Fruit fly (Drosophila melanogaster) whole organism, embryonic: ENCODE results near the gene CG13314.

Experiments
- Atf6 ChIP-seq: fragments of 200-800 bp; sonication (Bioruptor generic); IDR thresholded peaks from 2 replicates; pipeline ENCODE4 v1.3.6; 2022; ENCODE audit warnings: missing biosample characterization, missing genetic modification characterization
- BEAF-32 ChIP-seq: fragments of 200-800 bp; sonication (Bioruptor generic); optimal IDR thresholded peaks from 3 replicates; lab custom pipeline; 2017; ENCODE audit warnings: missing biosample characterization, missing genetic modification characterization, mild to moderate bottlenecking, moderate library complexity, missing genetic modification reagents
- CG10267 ChIP-seq: fragments of 200-800 bp; sonication (Bioruptor generic); optimal IDR thresholded peaks from 2 replicates; lab custom pipeline; 2018; ENCODE audit warnings: missing biosample characterization, mild to moderate bottlenecking, missing genetic modification characterization, moderate library complexity
- CG11695 ChIP-seq: fragments of 200-800 bp; sonication (Bioruptor generic); IDR thresholded peaks from 3 replicates; pipeline ENCODE4 v1.3.6; 2022; ENCODE audit warnings: missing biosample characterization, missing genetic modification characterization
- CG1233 ChIP-seq: fragments of 200-800 bp; sonication (Bioruptor generic); optimal IDR thresholded peaks from 4 replicates; lab custom pipeline; 2018; ENCODE audit warnings: missing biosample characterization, mild to moderate bottlenecking, missing genetic modification characterization
- CG12391 ChIP-seq: fragments of 200-800 bp; sonication (Bioruptor generic); optimal IDR thresholded peaks from 3 replicates; lab custom pipeline; 2018; ENCODE audit warnings: missing biosample characterization, mild to moderate bottlenecking, missing genetic modification characterization, moderate library complexity
- CG12769 ChIP-seq: fragments of 200-800 bp; sonication (Bioruptor generic); optimal IDR thresholded peaks from 2 replicates; lab custom pipeline; 2019; ENCODE audit warnings: missing biosample characterization, mild to moderate bottlenecking, missing genetic modification characterization, moderate library complexity
- CG14965 ChIP-seq: fragments of 200-800 bp; sonication (Bioruptor generic); optimal IDR thresholded peaks from 2 replicates; lab custom pipeline; 2016; ENCODE audit warnings: missing biosample characterization, missing genetic modification characterization, borderline replicate concordance
- CG1529 ChIP-seq: fragments of 200-800 bp; sonication (Bioruptor generic); optimal IDR thresholded peaks from 3 replicates; lab custom pipeline; 2018; ENCODE audit warnings: missing biosample characterization, missing genetic modification characterization
- CG16813 ChIP-seq: fragments of 200-800 bp; sonication (Bioruptor generic); IDR thresholded peaks from 3 replicates; pipeline ENCODE4 v1.3.6; 2022; ENCODE audit warnings: missing biosample characterization, missing genetic modification characterization; ENCODE audit not compliant: partially characterized antibody
- CG18476 ChIP-seq: fragments of 200-800 bp; sonication (Bioruptor generic); optimal IDR thresholded peaks from 2 replicates; lab custom pipeline; 2016; ENCODE audit warnings: missing biosample characterization, mild to moderate bottlenecking, missing genetic modification characterization
- CG34224 ChIP-seq: fragments of 200-800 bp; sonication (Bioruptor generic); IDR thresholded peaks from 3 replicates; pipeline ENCODE4 v1.3.6; 2022; ENCODE audit warnings: missing biosample characterization, missing genetic modification characterization; ENCODE audit not compliant: partially characterized antibody
- CG3838 ChIP-seq: fragments of 200-800 bp; sonication (Bioruptor generic); optimal IDR thresholded peaks from 3 replicates; lab custom pipeline; 2016; ENCODE audit warnings: missing biosample characterization, missing genetic modification characterization
- CG4617 ChIP-seq: fragments of 200-800 bp; sonication (Bioruptor generic); optimal IDR thresholded peaks from 3 replicates; lab custom pipeline; 2016; ENCODE audit warnings: missing biosample characterization, missing genetic modification characterization, borderline replicate concordance
- CG5180 ChIP-seq: fragments of 200-800 bp; sonication (Bioruptor generic); optimal IDR thresholded peaks from 3 replicates; lab custom pipeline; 2017; ENCODE audit warnings: missing biosample characterization, missing genetic modification characterization, mild to moderate bottlenecking, moderate library complexity, missing genetic modification reagents
- CG6254 ChIP-seq: fragments of 200-800 bp; sonication (Bioruptor generic); optimal IDR thresholded peaks from 3 replicates; lab custom pipeline; 2017; ENCODE audit warnings: mild to moderate bottlenecking, missing biosample characterization, missing genetic modification reagents, missing genetic modification characterization
- CG7556 ChIP-seq: fragments of 200-800 bp; sonication (Bioruptor generic); optimal IDR thresholded peaks from 2 replicates; lab custom pipeline; 2017; ENCODE audit warnings: missing biosample characterization, mild to moderate bottlenecking, missing genetic modification characterization
- CG7963 ChIP-seq: fragments of 200-800 bp; sonication (Bioruptor generic); IDR thresholded peaks from 3 replicates; pipeline ENCODE4 v1.3.6; 2022; ENCODE audit warnings: missing biosample characterization, missing genetic modification characterization; ENCODE audit not compliant: partially characterized antibody
- CG7987 ChIP-seq: fragments of 200-800 bp; sonication (Bioruptor generic); optimal IDR thresholded peaks from 2 replicates; lab custom pipeline; 2018; ENCODE audit warnings: missing biosample characterization, mild to moderate bottlenecking, missing genetic modification characterization, moderate library complexity
- CG8089 ChIP-seq: fragments of 200-800 bp; sonication (Bioruptor generic); optimal IDR thresholded peaks from 3 replicates; lab custom pipeline; 2016; ENCODE audit warnings: missing biosample characterization, missing genetic modification characterization
- CG8281 ChIP-seq: fragments of 200-800 bp; sonication (Bioruptor generic); optimal IDR thresholded peaks from 2 replicates; lab custom pipeline; 2018; ENCODE audit warnings: missing biosample characterization, mild to moderate bottlenecking, missing genetic modification characterization, moderate library complexity
- CG8359 ChIP-seq: fragments of 200-800 bp; sonication (Bioruptor generic); optimal IDR thresholded peaks from 2 replicates; lab custom pipeline; 2017; ENCODE audit warnings: missing biosample characterization, mild to moderate bottlenecking, missing genetic modification characterization, borderline replicate concordance
- Camta ChIP-seq: fragments of 200-800 bp; sonication (Bioruptor generic); optimal IDR thresholded peaks from 2 replicates; lab custom pipeline; 2016; ENCODE audit warnings: missing biosample characterization, missing genetic modification characterization
- Dref ChIP-seq: fragments of 200-800 bp; sonication (Bioruptor generic); IDR thresholded peaks from 2 replicates; pipeline ENCODE4 v1.3.6; 2022; ENCODE audit warnings: missing biosample characterization, missing genetic modification characterization
- E2f2 ChIP-seq: fragments of 200-800 bp; sonication (Bioruptor generic); IDR thresholded peaks from 2 replicates; pipeline ENCODE4 v1.3.6; 2022; ENCODE audit warnings: missing biosample characterization, missing genetic modification characterization
- ERR ChIP-seq: fragments of 200-800 bp; sonication (Bioruptor generic); optimal IDR thresholded peaks from 2 replicates; lab custom pipeline; 2016; ENCODE audit warnings: missing biosample characterization, missing genetic modification characterization
- HLH3B ChIP-seq: fragments of 200-800 bp; sonication (Bioruptor generic); IDR thresholded peaks from 2 replicates; pipeline ENCODE4 v1.3.6; 2022; ENCODE audit warnings: missing biosample characterization, missing genetic modification characterization
- Neu2 ChIP-seq: fragments of 200-800 bp; sonication (Bioruptor generic); optimal IDR thresholded peaks from 3 replicates; lab custom pipeline; 2016; ENCODE audit warnings: missing biosample characterization, missing genetic modification characterization, borderline replicate concordance
- Opbp ChIP-seq: fragments of 200-800 bp; sonication (Bioruptor generic); IDR thresholded peaks from 3 replicates; pipeline ENCODE4 v1.3.6; 2022; ENCODE audit warnings: missing biosample characterization, missing genetic modification characterization; ENCODE audit not compliant: partially characterized antibody
- Spps ChIP-seq: fragments of 200-800 bp; sonication (Bioruptor generic); optimal IDR thresholded peaks from 2 replicates; lab custom pipeline; 2018; ENCODE audit warnings: missing biosample characterization, mild to moderate bottlenecking, missing genetic modification characterization
- amos ChIP-seq: fragments of 200-800 bp; sonication (Bioruptor generic); IDR thresholded peaks from 2 replicates; pipeline ENCODE4 v1.3.6; 2022; ENCODE audit warnings: missing biosample characterization, missing genetic modification characterization; ENCODE audit not compliant: partially characterized antibody
- bigmax ChIP-seq: fragments of 200-800 bp; sonication (Bioruptor generic); optimal IDR thresholded peaks from 2 replicates; lab custom pipeline; 2018; ENCODE audit warnings: missing biosample characterization, mild to moderate bottlenecking, missing genetic modification characterization
- chinmo ChIP-seq: fragments of 200-800 bp; sonication (Bioruptor generic); IDR thresholded peaks from 4 replicates; pipeline ENCODE4 v1.3.6; 2022; ENCODE audit warnings: missing biosample characterization, missing genetic modification characterization; ENCODE audit not compliant: partially characterized antibody
- dysf ChIP-seq: fragments of 200-800 bp; sonication (Bioruptor generic); IDR thresholded peaks from 3 replicates; pipeline ENCODE4 v1.3.6; 2022; ENCODE audit warnings: missing biosample characterization, missing genetic modification characterization
- en ChIP-seq: fragments of 200-800 bp; sonication (Bioruptor generic); optimal IDR thresholded peaks from 2 replicates; lab custom pipeline; 2016; ENCODE audit warnings: missing biosample characterization, missing genetic modification characterization
- knrl ChIP-seq: fragments of 200-800 bp; sonication (Bioruptor generic); IDR thresholded peaks from 3 replicates; pipeline ENCODE4 v1.3.6; 2022; ENCODE audit warnings: missing biosample characterization, missing genetic modification characterization; ENCODE audit not compliant: partially characterized antibody
- lbe ChIP-seq: fragments of 200-800 bp; sonication (Bioruptor generic); optimal IDR thresholded peaks from 2 replicates; lab custom pipeline; 2016; ENCODE audit warnings: missing biosample characterization, mild to moderate bottlenecking, missing genetic modification characterization
- nom ChIP-seq: fragments of 200-800 bp; sonication (Bioruptor generic); optimal IDR thresholded peaks from 2 replicates; lab custom pipeline; 2017; ENCODE audit warnings: missing biosample characterization, missing genetic modification characterization, mild to moderate bottlenecking, moderate library complexity, missing genetic modification reagents
- pita ChIP-seq: fragments of 200-800 bp; sonication (Bioruptor generic); optimal IDR thresholded peaks from 2 replicates; lab custom pipeline; 2017; ENCODE audit warnings: missing biosample characterization, mild to moderate bottlenecking, missing genetic modification characterization
- pzg ChIP-seq: fragments of 200-800 bp; sonication (Bioruptor generic); optimal IDR thresholded peaks from 3 replicates; lab custom pipeline; 2018; ENCODE audit warnings: missing biosample characterization, mild to moderate bottlenecking, missing genetic modification characterization, moderate library complexity
- tap ChIP-seq: fragments of 200-800 bp; optimal IDR thresholded peaks from 3 replicates; lab custom pipeline; 2019; ENCODE audit warnings: missing biosample characterization, mild to moderate bottlenecking, missing genetic modification characterization, moderate library complexity
- tin ChIP-seq: fragments of 200-800 bp; sonication (Bioruptor generic); optimal IDR thresholded peaks from 3 replicates; lab custom pipeline; 2016; ENCODE audit warnings: missing biosample characterization, missing genetic modification characterization
- vvl ChIP-seq: fragments of 200-800 bp; sonication (Bioruptor generic); IDR thresholded peaks from 2 replicates; pipeline ENCODE4 v1.3.6; 2022; ENCODE audit warnings: missing biosample characterization, missing genetic modification characterization
- wek ChIP-seq: fragments of 200-800 bp; sonication (Bioruptor generic); optimal IDR thresholded peaks from 3 replicates; lab custom pipeline; 2018; ENCODE audit warnings: missing biosample characterization, mild to moderate bottlenecking, missing genetic modification characterization, moderate library complexity
- zfh2 ChIP-seq: fragments of 200-800 bp; sonication (Bioruptor generic); optimal IDR thresholded peaks from 2 replicates; lab custom pipeline; 2016; ENCODE audit warnings: missing biosample characterization, missing genetic modification characterization

Gene CG13314

dm6 chr3L:8953199-8953956 lies 28.2 kb upstream of the CG13314 start (continued):
- TF ChIP-seq ERR (GFP tag; lab: Kevin White, UChicago) (no peak), vvl (GFP tag; lab: Robert Waterston, UW) (peak; percentile 14; the same call in 1 of the 2 replicates), CG8089 (GFP tag; lab: Kevin White, UChicago) (peak; percentile 8), CG18476 (GFP tag; lab: Kevin White, UChicago) (peak; percentile 55), dysf (peak; percentile 72), tap (tag; lab: Kevin White, UChicago) (peak; percentile 30), tin (GFP tag; lab: Kevin White, UChicago) (no peak), CG16813 (peak; percentile 40; the same call in 2 of the 3 replicates), Camta (GFP tag; lab: Kevin White, UChicago) (peak; percentile 24), CG10267 (tag; lab: Kevin White, UChicago) (peak; percentile 51), CG7987 (GFP tag; lab: Kevin White, UChicago) (peak; percentile 11), bigmax (GFP tag; lab: Kevin White, UChicago) (no peak), CG12769 (tag; lab: Kevin White, UChicago) (peak; percentile 5), CG1233 (GFP tag; lab: Kevin White, UChicago) (peak; percentile 49), CG3838 (GFP tag; lab: Kevin White, UChicago) (no peak), CG6254 (GFP tag; lab: Kevin White, UChicago) (no peak), Neu2 (GFP tag; lab: Kevin White, UChicago) (no peak), CG7556 (GFP tag; lab: Kevin White, UChicago) (peak; percentile 84), zfh2 (peak; percentile 50), wek (GFP tag; lab: Kevin White, UChicago) (no peak)

dm6 chr3L:8953962-8954647 lies 27.5 kb upstream of the CG13314 start, which contains the start of the genes CG43783 and orb2:
CG43783 (minus strand) TSS chr3L:8954272.
orb2 (minus strand) TSS chr3L:8954463.
- TF ChIP-seq knrl (GFP tag; lab: Robert Waterston, UW) (peak; percentile 23; the same call in 2 of the 3 replicates), en (GFP tag; lab: Kevin White, UChicago) (no peak), CG8281 (tag; lab: Kevin White, UChicago) (no peak), vvl (GFP tag; lab: Robert Waterston, UW) (no peak), CG34224 (GFP tag; lab: Robert Waterston, UW) (peak; percentile 77), chinmo (GFP tag; lab: Robert Waterston, UW) (no peak; the same call in 3 of the 4 replicates), nom (GFP tag; lab: Kevin White, UChicago) (no peak), CG14965 (no peak), pzg (GFP tag; lab: Kevin White, UChicago) (peak; percentile 53), CG8359 (GFP tag; lab: Kevin White, UChicago) (no peak), CG4617 (peak; percentile 32), Spps (tag; lab: Kevin White, UChicago) (no peak), Dref (GFP tag; lab: Robert Waterston, UW) (peak; percentile 80), CG11695 (GFP tag; lab: Robert Waterston, UW) (no peak), BEAF-32 (GFP tag; lab: Kevin White, UChicago) (peak; percentile 63), HLH3B (GFP tag; lab: Robert Waterston, UW) (no peak), pita (GFP tag; lab: Kevin White, UChicago) (no peak), CG1529 (GFP tag; lab: Kevin White, UChicago) (no peak), E2f2 (peak; percentile 89), CG12391 (tag; lab: Kevin White, UChicago) (no peak), Atf6 (no peak), CG5180 (GFP tag; lab: Kevin White, UChicago) (no peak), amos (GFP tag; lab: Robert Waterston, UW) (peak; percentile 58; the same call in 1 of the 2 replicates), Opbp (GFP tag; lab: Robert Waterston, UW) (peak; percentile 70; the same call in 2 of the 3 replicates), CG7963 (GFP tag; lab: Robert Waterston, UW) (0 out of 3 replicates have a peak, but pooled peaks have one; percentile 56), lbe (GFP tag; lab: Kevin White, UChicago) (no peak)
